Fruit fly (Drosophila melanogaster): ENCODE results near the gene slgA.

slgA gene

DNA sequence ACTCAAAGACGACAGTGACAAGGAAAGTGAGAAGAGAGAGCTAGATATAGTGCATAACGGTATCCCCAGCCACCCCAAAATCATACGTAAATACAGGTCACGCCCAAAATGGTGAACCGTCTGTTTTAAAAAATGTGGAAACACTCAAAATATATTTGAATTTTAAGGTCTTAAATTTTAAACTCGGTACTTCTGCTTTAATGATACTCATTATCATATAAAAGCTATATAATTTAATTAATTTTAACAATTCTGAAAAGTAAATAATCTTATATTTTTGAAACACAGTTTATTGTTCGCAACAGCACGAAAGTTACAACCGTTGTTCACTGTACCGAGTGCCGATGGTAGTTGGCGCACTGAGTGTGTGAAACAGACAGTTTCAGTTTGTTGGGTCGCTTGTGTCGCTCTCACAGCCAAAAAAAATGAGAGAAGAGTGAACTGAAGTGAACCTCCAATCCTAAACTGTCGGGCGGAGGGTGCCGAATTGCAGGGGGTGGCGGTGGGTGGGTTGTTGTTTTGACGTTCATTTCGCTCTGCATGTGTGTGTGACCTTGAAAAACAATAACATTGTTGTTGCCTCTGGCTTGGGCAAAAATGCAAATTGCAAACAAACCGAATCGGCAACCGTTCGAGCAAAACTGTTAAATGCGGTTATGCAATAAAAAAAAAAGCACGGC is 7.4 kb upstream of the slgA start (continued):
- peak; percentile 57 for TF ChIP-seq Blimp-1 (GFP tag; optimal IDR thresholded peaks at IDR 0.05)
- TF ChIP-seq CG31627 (GFP tag; optimal IDR thresholded peaks at IDR 0.05), result peak; percentile 42
- peak; percentile 74 for TF ChIP-seq Ets96B (tag; optimal IDR thresholded peaks at IDR 0.05)
- TF ChIP-seq lz (GFP tag; optimal IDR thresholded peaks at IDR 0.05), result peak; percentile 62
- peak; percentile 81 for TF ChIP-seq acj6 (GFP tag; optimal IDR thresholded peaks at IDR 0.05)
- peak; percentile 94 for TF ChIP-seq Eip78C (GFP tag)
- TF ChIP-seq CG4318 (GFP tag; optimal IDR thresholded peaks at IDR 0.05), result peak; percentile 91
- peak; percentile 72 for TF ChIP-seq CG11762 (GFP tag; optimal IDR thresholded peaks at IDR 0.05; ENCODE audit: insufficient read depth)
- TF ChIP-seq dsx (GFP tag; optimal IDR thresholded peaks at IDR 0.05; ENCODE audit: poor library complexity, severe bottlenecking), result peak; percentile 69

DNA sequence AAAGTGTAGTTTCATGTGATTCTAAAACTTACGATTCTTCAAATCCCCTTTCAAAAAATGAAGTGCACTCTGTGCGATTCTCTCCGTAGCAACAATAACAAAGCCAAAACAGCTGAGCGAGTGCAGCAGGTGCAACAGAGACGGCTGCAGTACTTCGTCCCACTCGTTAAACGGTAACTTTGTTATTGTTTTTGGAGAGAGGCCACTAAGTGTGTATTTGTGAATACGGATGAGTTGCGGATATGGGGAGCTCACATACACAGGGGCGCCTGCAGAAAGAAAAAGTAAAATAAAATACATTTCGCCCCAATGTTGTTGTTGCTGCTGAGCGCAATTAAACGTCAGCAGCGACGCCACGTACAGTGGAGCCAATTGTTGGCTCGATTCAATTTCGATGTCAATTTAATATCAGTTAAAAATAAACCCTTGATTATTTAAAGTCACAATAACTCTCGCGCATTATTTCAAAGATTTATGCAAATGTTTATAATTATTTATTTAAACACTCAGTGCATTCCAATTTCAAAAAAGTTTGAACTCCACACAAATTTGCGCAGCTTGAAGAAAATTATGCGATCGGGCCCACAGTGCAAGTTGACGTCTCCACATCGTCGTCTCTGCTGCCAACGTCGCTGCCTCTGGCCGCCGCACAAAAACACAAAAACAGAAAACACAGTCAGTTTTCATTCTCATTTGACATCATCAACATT is 6.3 kb upstream of the slgA start:
- peak; percentile 98 for TF ChIP-seq Lpt (GFP tag; optimal IDR thresholded peaks at IDR 0.05)
- peak; percentile 99 for TF ChIP-seq esn (GFP tag; optimal IDR thresholded peaks at IDR 0.05)
- TF ChIP-seq CG6854 (GFP tag; optimal IDR thresholded peaks at IDR 0.05), result peak; percentile 98
- peak; percentile 98 for TF ChIP-seq Sox14 (GFP tag; optimal IDR thresholded peaks at IDR 0.05)
- TF ChIP-seq CG6792 (GFP tag; optimal IDR thresholded peaks at IDR 0.05), result peak; percentile 99
- TF ChIP-seq CG8632 (GFP tag; optimal IDR thresholded peaks at IDR 0.05), result peak; percentile 99
- TF ChIP-seq CG1621 (tag; optimal IDR thresholded peaks at IDR 0.05), result peak; percentile 97
- TF ChIP-seq fd59A (GFP tag; optimal IDR thresholded peaks at IDR 0.05), result peak; percentile 99
- TF ChIP-seq eg (GFP tag; IDR thresholded peaks at IDR 0.05), result peak; percentile 97
- TF ChIP-seq CG6808 (GFP tag; optimal IDR thresholded peaks at IDR 0.05), result peak; percentile 99
- TF ChIP-seq Hr38 (GFP tag; optimal IDR thresholded peaks at IDR 0.05), result peak; percentile 3
- TF ChIP-seq Eip75B (GFP tag; optimal IDR thresholded peaks at IDR 0.05), result peak; percentile 99
- TF ChIP-seq Ets96B (tag; optimal IDR thresholded peaks at IDR 0.05), result peak; percentile 97
- peak; percentile 97 for TF ChIP-seq dsx (GFP tag; optimal IDR thresholded peaks at IDR 0.05; ENCODE audit: poor library complexity, severe bottlenecking)
- TF ChIP-seq CG31627 (GFP tag; optimal IDR thresholded peaks at IDR 0.05), result peak; percentile 98
- TF ChIP-seq Blimp-1 (GFP tag; optimal IDR thresholded peaks at IDR 0.05), result peak; percentile 96
- TF ChIP-seq spab (GFP tag; optimal IDR thresholded peaks at IDR 0.05), result peak; percentile 98
- peak; percentile 96 for TF ChIP-seq Eip93F (GFP tag; optimal IDR thresholded peaks at IDR 0.05)
- TF ChIP-seq topi (GFP tag; optimal IDR thresholded peaks at IDR 0.05), result peak; percentile 99
- peak; percentile 96 to 98 for TF ChIP-seq salr (GFP tag; optimal IDR thresholded peaks at IDR 0.05)
- peak; percentile 97 for TF ChIP-seq CG9139 (GFP tag; optimal IDR thresholded peaks at IDR 0.05)
- TF ChIP-seq fkh (GFP tag; optimal IDR thresholded peaks at IDR 0.05), result peak; percentile 86
- TF ChIP-seq CG10631 (GFP tag; optimal IDR thresholded peaks at IDR 0.05), result peak; percentile 98
- peak; percentile 98 for TF ChIP-seq CG11762 (GFP tag; optimal IDR thresholded peaks at IDR 0.05; ENCODE audit: insufficient read depth)
- TF ChIP-seq CG7368 (GFP tag; optimal IDR thresholded peaks at IDR 0.05), result peak; percentile 97
- TF ChIP-seq Gug (GFP tag; IDR thresholded peaks at IDR 0.05), result peak; percentile 97
- TF ChIP-seq vri (GFP tag; optimal IDR thresholded peaks at IDR 0.05), result peak; percentile 97
- TF ChIP-seq CG6163 (GFP tag; IDR thresholded peaks at IDR 0.05), result peak; percentile 97
- peak; percentile 89 for TF ChIP-seq fd85E (GFP tag; optimal IDR thresholded peaks at IDR 0.05)
- TF ChIP-seq CG3032 (tag; optimal IDR thresholded peaks at IDR 0.05), result peak; percentile 98
- peak; percentile 96 for TF ChIP-seq CG11294 (GFP tag; IDR thresholded peaks at IDR 0.05)
- TF ChIP-seq lz (GFP tag; optimal IDR thresholded peaks at IDR 0.05), result peak; percentile 99
- peak; percentile 99 for TF ChIP-seq ss (GFP tag; optimal IDR thresholded peaks at IDR 0.05)
- TF ChIP-seq Hr39 (GFP tag; optimal IDR thresholded peaks at IDR 0.05), result peak; percentile 98
- peak; percentile 98 for TF ChIP-seq cyc (GFP tag; optimal IDR thresholded peaks at IDR 0.05)
- TF ChIP-seq Sox15 (GFP tag; optimal IDR thresholded peaks at IDR 0.05), result peak; percentile 97
- peak; percentile 99 for TF ChIP-seq CG6276 (GFP tag; optimal IDR thresholded peaks at IDR 0.05)
- TF ChIP-seq acj6 (GFP tag; optimal IDR thresholded peaks at IDR 0.05), result peak; percentile 99
- peak; percentile 99 for TF ChIP-seq CG4318 (GFP tag; optimal IDR thresholded peaks at IDR 0.05)
- peak; percentile 99 for TF ChIP-seq Hr4 (GFP tag; optimal IDR thresholded peaks at IDR 0.05)
- peak; percentile 99 for TF ChIP-seq CG8119 (GFP tag; IDR thresholded peaks at IDR 0.05)
- TF ChIP-seq CG10669 (GFP tag; optimal IDR thresholded peaks at IDR 0.05), result peak; percentile 99
- TF ChIP-seq CG3919 (GFP tag; optimal IDR thresholded peaks at IDR 0.05), result peak; percentile 98
- TF ChIP-seq CG32006 (GFP tag; optimal IDR thresholded peaks at IDR 0.05), result peak; percentile 100

Measured in whole organism, prepupa.